Fruit fly (Drosophila melanogaster): ENCODE results near the gene CG9130.
A peak's percentile ranks its signal among the peaks of the same experiment; 100 is the strongest.

CG9130 gene

DNA sequence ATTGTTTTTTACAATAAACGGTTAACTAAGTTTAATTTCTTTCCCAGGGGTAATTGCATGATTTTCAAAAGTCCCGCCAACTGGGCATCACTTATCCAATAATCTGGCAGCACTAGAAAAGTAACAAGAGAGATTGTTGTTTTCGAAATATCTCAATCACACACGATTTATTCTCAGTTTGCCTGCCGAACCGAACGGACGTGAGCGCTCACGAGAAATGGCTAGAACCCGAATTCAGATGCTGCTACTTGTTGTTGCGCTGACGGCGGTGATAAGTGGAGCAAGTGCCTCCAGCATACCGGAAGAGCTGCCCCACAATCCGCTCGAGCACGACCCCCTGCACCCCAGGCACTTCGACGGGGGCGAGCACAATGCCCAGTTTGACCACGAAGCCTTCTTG is 46.7 kb downstream of the CG9130 start, which contains the start of gene scf:
TSS of gene scf (plus strand) at position 164 of the 400 bp plus-strand sequence.
- no peak for TF ChIP-seq noc (tag; optimal IDR thresholded peaks at IDR 0.05)

dm6 chr3L:1300076-1300635 is 48.3 kb downstream of the CG9130 start:
- TF ChIP-seq noc (tag; optimal IDR thresholded peaks at IDR 0.05) = peak; percentile 95

dm6 chr3L:1302234-1302949 is 50.6 kb downstream of the CG9130 start, which contains the start of the genes Rac1 and Acat2:
Rac1 (minus strand) TSS chr3L:1302683.
Acat2 (plus strand) TSS chr3L:1302944.
- no peak for TF ChIP-seq noc (tag; optimal IDR thresholded peaks at IDR 0.05)

- TF ChIP-seq noc (tag; optimal IDR thresholded peaks at IDR 0.05) = no peak
Observed at dm6 chr3L:1302950-1303352, 51.1 kb downstream of the CG9130 start.

- peak; percentile 73 for TF ChIP-seq noc (tag; optimal IDR thresholded peaks at IDR 0.05)
Observed at dm6 chr3L:1305317-1305716, 53.5 kb downstream of the CG9130 start.

Data from whole organism, larva.